Worm (Caenorhabditis elegans): Measurements from ENCODE around the gene gap-2.
A peak's percentile ranks its signal among the peaks of the same experiment; 100 is the strongest.

Gene gap-2

ce11 chrX:9446177-9446694 is 26.0 kb upstream of the gap-2 start, which contains the start of gene ZK899.1 (continued):
- peak; percentile 41 for TF ChIP-seq nhr-102 (tag; optimal IDR thresholded peaks at IDR 0.05)
- TF ChIP-seq F49E8.2 (tag; optimal IDR thresholded peaks at IDR 0.05; ENCODE audit: borderline replicate concordance), result no peak
- TF ChIP-seq nhr-28 (tag; optimal IDR thresholded peaks at IDR 0.05), result peak; percentile 77
- TF ChIP-seq ZK337.2 (GFP tag; IDR thresholded peaks at IDR 0.05), result no peak
- no peak for TF ChIP-seq nhr-76 (tag; optimal IDR thresholded peaks at IDR 0.05)
- TF ChIP-seq lin-1 (GFP tag; IDR thresholded peaks at IDR 0.05), result no peak
- TF ChIP-seq lin-29 (GFP tag; IDR thresholded peaks at IDR 0.05), result no peak
- TF ChIP-seq F44E2.7 (GFP tag; IDR thresholded peaks at IDR 0.05), result no peak
- TF ChIP-seq zip-11 (GFP tag; IDR thresholded peaks at IDR 0.05), result no peak
- no peak for TF ChIP-seq R02D3.7 (tag; optimal IDR thresholded peaks at IDR 0.05)
- TF ChIP-seq dpl-1 (GFP tag; optimal IDR thresholded peaks at IDR 0.05), result no peak
- TF ChIP-seq ztf-11 (tag; optimal IDR thresholded peaks at IDR 0.05), result no peak

- TF ChIP-seq Y75B8A.6 (GFP tag; IDR thresholded peaks at IDR 0.05) (no peak), R02D3.7 (tag; optimal IDR thresholded peaks at IDR 0.05) (no peak), aha-1 (tag) (peak; percentile 38), zfp-3 (GFP tag; conservative IDR thresholded peaks at IDR 0.05) (no peak), T26A8.4 (GFP tag; IDR thresholded peaks at IDR 0.05) (no peak), lin-15B (tag; optimal IDR thresholded peaks at IDR 0.05) (no peak)
Measured at ce11 chrX:9449330-9449729, 22.9 kb upstream of the gap-2 start, which contains the start of gene ZK899.7. Gene ZK899.7, minus strand, starts transcription at chrX:9449430.

ce11 chrX:9451944-9452453 is 20.3 kb upstream of the gap-2 start, which contains the start of gene ZK899.2:
Gene ZK899.2, minus strand, starts transcription at chrX:9451994.
- peak; percentile 24 for TF ChIP-seq dve-1 (tag; optimal IDR thresholded peaks at IDR 0.05; ENCODE audit: insufficient read depth)
- TF ChIP-seq fkh-10 (GFP tag; optimal IDR thresholded peaks at IDR 0.05), result no peak
- no peak for TF ChIP-seq daf-16 (GFP tag; optimal IDR thresholded peaks at IDR 0.05)
- peak; percentile 88 for TF ChIP-seq daf-16 (tag; optimal IDR thresholded peaks at IDR 0.05)
- peak; percentile 52 for TF ChIP-seq nhr-6 (tag; optimal IDR thresholded peaks at IDR 0.05)
- no peak for TF ChIP-seq nhr-76 (tag; optimal IDR thresholded peaks at IDR 0.05)
- TF ChIP-seq pha-4 (GFP tag; IDR thresholded peaks at IDR 0.05), result no peak
- TF ChIP-seq pha-4 (tag; optimal IDR thresholded peaks at IDR 0.05), result peak; percentile 53

ce11 chrX:9452483-9453198 is 19.6 kb upstream of the gap-2 start, which contains the start of gene ZK899.3:
Gene ZK899.3, plus strand, starts transcription at chrX:9453148.
- TF ChIP-seq unc-62 (GFP tag; optimal IDR thresholded peaks at IDR 0.05 in 1 of 2) (peak in 1 of 2 experiments; percentile 2), unc-62 (tag; optimal IDR thresholded peaks at IDR 0.05) (no peak), egl-27 (tag; optimal IDR thresholded peaks at IDR 0.05) (no peak), sdz-12 (GFP tag; optimal IDR thresholded peaks at IDR 0.05) (no peak), set-16 (GFP tag; IDR thresholded peaks at IDR 0.05) (no peak), ceh-62 (tag; optimal IDR thresholded peaks at IDR 0.05) (no peak), Y105C5A.15 (GFP tag; IDR thresholded peaks at IDR 0.05) (no peak), ZK337.2 (GFP tag; IDR thresholded peaks at IDR 0.05) (no peak), nhr-41 (GFP tag; IDR thresholded peaks at IDR 0.05) (no peak), pqm-1 (tag; optimal IDR thresholded peaks at IDR 0.05) (peak; percentile 50), nhr-6 (tag; optimal IDR thresholded peaks at IDR 0.05) (no peak), nhr-77 (tag; optimal IDR thresholded peaks at IDR 0.05) (no peak), nhr-10 (tag; optimal IDR thresholded peaks at IDR 0.05) (no peak), egl-43 (GFP tag; IDR thresholded peaks at IDR 0.05) (no peak), lin-15B (tag; optimal IDR thresholded peaks at IDR 0.05) (no peak), lin-39 (tag; optimal IDR thresholded peaks at IDR 0.05) (no peak), hlh-11 (tag; optimal IDR thresholded peaks at IDR 0.05) (no peak), dmd-6 (GFP tag; IDR thresholded peaks at IDR 0.05) (peak; percentile 22; the same call in 1 of the 2 replicates), D1046.2 (GFP tag; IDR thresholded peaks at IDR 0.05) (no peak), T20F7.1 (GFP tag; optimal IDR thresholded peaks at IDR 0.05) (no peak), fkh-10 (GFP tag; optimal IDR thresholded peaks at IDR 0.05) (no peak), unc-39 (tag; optimal IDR thresholded peaks at IDR 0.05) (no peak), Y48G9A.11 (GFP tag; IDR thresholded peaks at IDR 0.05) (no peak), nhr-28 (tag; optimal IDR thresholded peaks at IDR 0.05) (peak; percentile 9), lin-38 (GFP tag; IDR thresholded peaks at IDR 0.05) (no peak), daf-19 (GFP tag; conservative IDR thresholded peaks at IDR 0.05) (no peak)
